Fruit fly (Drosophila melanogaster) whole organism, embryonic: ENCODE data around the gene Reepl1.

Source experiments
- Ada2b ChIP-seq: fragments of 200-800 bp; sonication (Bioruptor generic); IDR thresholded peaks from 2 replicates; pipeline ENCODE4 v1.3.6; 2022; ENCODE audit warnings: missing biosample characterization, missing genetic modification characterization
- Atf6 ChIP-seq: fragments of 200-800 bp; sonication (Bioruptor generic); IDR thresholded peaks from 2 replicates; pipeline ENCODE4 v1.3.6; 2022; ENCODE audit warnings: missing biosample characterization, missing genetic modification characterization
- CG10654 ChIP-seq: fragments of 200-800 bp; sonication (Bioruptor generic); optimal IDR thresholded peaks from 2 replicates; lab custom pipeline; 2016; ENCODE audit warnings: missing biosample characterization, missing genetic modification characterization
- CG11398 ChIP-seq: fragments of 200-800 bp; sonication (Bioruptor generic); optimal IDR thresholded peaks from 2 replicates; lab custom pipeline; 2016; ENCODE audit warnings: missing biosample characterization, missing genetic modification characterization
- CG17612 ChIP-seq: fragments of 200-800 bp; sonication (Bioruptor generic); IDR thresholded peaks from 2 replicates; pipeline ENCODE4 v1.3.6; 2022; ENCODE audit warnings: missing biosample characterization, missing genetic modification characterization
- CG1832 ChIP-seq: fragments of 200-800 bp; sonication (Bioruptor generic); optimal IDR thresholded peaks from 2 replicates; lab custom pipeline; 2017; ENCODE audit warnings: missing biosample characterization, mild to moderate bottlenecking, missing genetic modification characterization, inconsistent platforms
- CG2116 ChIP-seq: fragments of 200-800 bp; sonication (Bioruptor generic); optimal IDR thresholded peaks from 3 replicates; lab custom pipeline; 2018; ENCODE audit warnings: missing biosample characterization, mild to moderate bottlenecking, missing genetic modification characterization
- CG2129 ChIP-seq: fragments of 200-800 bp; sonication (Bioruptor generic); IDR thresholded peaks from 2 replicates; pipeline ENCODE4 v1.3.6; 2022; ENCODE audit warnings: missing biosample characterization, missing genetic modification characterization; ENCODE audit not compliant: partially characterized antibody
- CG2199 ChIP-seq: fragments of 200-800 bp; sonication (Bioruptor generic); IDR thresholded peaks from 3 replicates; pipeline ENCODE4 v1.3.6; 2022; ENCODE audit warnings: missing biosample characterization, missing genetic modification characterization
- CG2712 ChIP-seq: fragments of 200-800 bp; optimal IDR thresholded peaks from 3 replicates; lab custom pipeline; 2019; ENCODE audit warnings: missing biosample characterization, mild to moderate bottlenecking, missing genetic modification characterization, moderate library complexity
- CG30020 ChIP-seq: fragments of 200-800 bp; optimal IDR thresholded peaks from 2 replicates; lab custom pipeline; 2019; ENCODE audit warnings: missing biosample characterization, mild to moderate bottlenecking, missing genetic modification characterization, moderate library complexity
- CG4404 ChIP-seq: fragments of 200-800 bp; sonication (Bioruptor generic); IDR thresholded peaks from 2 replicates; pipeline ENCODE4 v1.3.6; 2022; ENCODE audit warnings: missing biosample characterization, missing genetic modification characterization
- CG6272 ChIP-seq: fragments of 200-800 bp; sonication (Bioruptor generic); IDR thresholded peaks from 2 replicates; pipeline ENCODE4 v1.3.6; 2022; ENCODE audit warnings: missing biosample characterization, missing genetic modification characterization
- CG6791 ChIP-seq: fragments of 200-800 bp; sonication (Bioruptor generic); IDR thresholded peaks from 3 replicates; pipeline ENCODE4 v1.3.6; 2022; ENCODE audit warnings: missing biosample characterization, missing genetic modification characterization; ENCODE audit not compliant: partially characterized antibody
- CG7357 ChIP-seq: fragments of 200-800 bp; sonication (Bioruptor generic); IDR thresholded peaks from 3 replicates; pipeline ENCODE4 v1.3.6; 2022; ENCODE audit warnings: missing biosample characterization, missing genetic modification characterization
- CG7963 ChIP-seq: fragments of 200-800 bp; sonication (Bioruptor generic); IDR thresholded peaks from 3 replicates; pipeline ENCODE4 v1.3.6; 2022; ENCODE audit warnings: missing biosample characterization, missing genetic modification characterization; ENCODE audit not compliant: partially characterized antibody
- CG9932 ChIP-seq: fragments of 200-800 bp; sonication (Bioruptor generic); IDR thresholded peaks from 2 replicates; pipeline ENCODE4 v1.3.6; 2022; ENCODE audit warnings: missing biosample characterization, missing genetic modification characterization
- Dip2 ChIP-seq: fragments of 200-800 bp; sonication (Bioruptor generic); IDR thresholded peaks from 2 replicates; pipeline ENCODE4 v1.3.6; 2022; ENCODE audit warnings: missing biosample characterization, missing genetic modification characterization
- Dip3 ChIP-seq: fragments of 200-800 bp; sonication (Bioruptor generic); optimal IDR thresholded peaks from 3 replicates; lab custom pipeline; 2016; ENCODE audit warnings: missing biosample characterization, missing genetic modification characterization
- Doc2 ChIP-seq: fragments of 200-800 bp; sonication (Bioruptor generic); IDR thresholded peaks from 2 replicates; pipeline ENCODE4 v1.3.6; 2022; ENCODE audit warnings: missing biosample characterization, missing genetic modification characterization
- Jarid2 ChIP-seq: fragments of 200-800 bp; sonication (Bioruptor generic); optimal IDR thresholded peaks from 3 replicates; lab custom pipeline; 2017; ENCODE audit warnings: mild to moderate bottlenecking, missing biosample characterization, missing genetic modification reagents, missing genetic modification characterization
- Mes4 ChIP-seq: fragments of 200-800 bp; sonication (Bioruptor generic); optimal IDR thresholded peaks from 2 replicates; lab custom pipeline; 2016; ENCODE audit warnings: missing biosample characterization, missing genetic modification characterization
- Myb ChIP-seq: fragments of 200-800 bp; sonication (Bioruptor generic); optimal IDR thresholded peaks from 2 replicates; lab custom pipeline; 2016; ENCODE audit warnings: missing biosample characterization, missing genetic modification characterization
- NC2α ChIP-seq: fragments of 200-800 bp; sonication (Bioruptor generic); optimal IDR thresholded peaks from 2 replicates; lab custom pipeline; 2016; ENCODE audit warnings: missing biosample characterization, missing genetic modification characterization
- NC2β ChIP-seq: fragments of 200-800 bp; sonication (Bioruptor generic); optimal IDR thresholded peaks from 2 replicates; lab custom pipeline; 2016; ENCODE audit warnings: missing biosample characterization, missing genetic modification characterization
- NK7.1 ChIP-seq: fragments of 200-800 bp; sonication (Bioruptor generic); optimal IDR thresholded peaks from 3 replicates; lab custom pipeline; 2016; ENCODE audit warnings: missing biosample characterization, missing genetic modification characterization
- Nf-YA ChIP-seq: fragments of 200-800 bp; sonication (Bioruptor generic); IDR thresholded peaks from 2 replicates; pipeline ENCODE4 v1.3.6; 2022; ENCODE audit warnings: missing biosample characterization, missing genetic modification characterization
- Oli ChIP-seq: fragments of 200-800 bp; sonication (Bioruptor generic); optimal IDR thresholded peaks from 2 replicates; lab custom pipeline; 2018; ENCODE audit warnings: missing biosample characterization, mild to moderate bottlenecking, missing genetic modification characterization, moderate library complexity
- Opbp ChIP-seq: fragments of 200-800 bp; sonication (Bioruptor generic); IDR thresholded peaks from 3 replicates; pipeline ENCODE4 v1.3.6; 2022; ENCODE audit warnings: missing biosample characterization, missing genetic modification characterization; ENCODE audit not compliant: partially characterized antibody
- Side ChIP-seq: fragments of 200-800 bp; sonication (Bioruptor generic); optimal IDR thresholded peaks from 2 replicates; lab custom pipeline; 2016; ENCODE audit warnings: missing biosample characterization, missing genetic modification characterization
- Stat92E ChIP-seq, 3 experiments: fragments of >200 bp in 2 of 3; fragments of 200-800 bp in 1 of 3; sonication (Bioruptor generic) in 1 of 3; optimal IDR thresholded peaks; 2 replicates each; lab custom pipeline; 2017 to 2019; ENCODE audit warnings: missing biosample characterization in 3 of 3, missing genetic modification characterization in 3 of 3, mild to moderate bottlenecking in 1 of 3, moderate library complexity in 1 of 3
- Trl ChIP-seq, 3 experiments: fragments of >200 bp in 2 of 3; fragments of 200-800 bp in 1 of 3; sonication (Bioruptor generic) in 1 of 3; optimal IDR thresholded peaks; 2 replicates in 1 of 3; 3 replicates in 2 of 3; lab custom pipeline; 2016 to 2017; ENCODE audit warnings: missing biosample characterization in 1 of 3, missing genetic modification characterization in 1 of 3
- amos ChIP-seq: fragments of 200-800 bp; sonication (Bioruptor generic); IDR thresholded peaks from 2 replicates; pipeline ENCODE4 v1.3.6; 2022; ENCODE audit warnings: missing biosample characterization, missing genetic modification characterization; ENCODE audit not compliant: partially characterized antibody
- ara ChIP-seq: fragments of 200-800 bp; sonication (Bioruptor generic); IDR thresholded peaks from 2 replicates; pipeline ENCODE4 v1.3.6; 2022; ENCODE audit warnings: missing biosample characterization, missing genetic modification characterization
- ato ChIP-seq: fragments of 200-800 bp; sonication (Bioruptor generic); IDR thresholded peaks from 2 replicates; pipeline ENCODE4 v1.3.6; 2022; ENCODE audit warnings: missing biosample characterization, missing genetic modification characterization; ENCODE audit not compliant: partially characterized antibody
- fu2 ChIP-seq: fragments of 200-800 bp; sonication (Bioruptor generic); optimal IDR thresholded peaks from 2 replicates; lab custom pipeline; 2016; ENCODE audit warnings: missing biosample characterization, missing genetic modification characterization
- gcm ChIP-seq: fragments of 200-800 bp; sonication (Bioruptor generic); optimal IDR thresholded peaks from 2 replicates; lab custom pipeline; 2019; ENCODE audit warnings: missing biosample characterization, mild to moderate bottlenecking, missing genetic modification characterization, moderate library complexity
- h ChIP-seq: fragments of >200 bp; optimal IDR thresholded peaks from 2 replicates; lab custom pipeline; 2017
- her ChIP-seq: fragments of 200-800 bp; sonication (Bioruptor generic); optimal IDR thresholded peaks from 2 replicates; lab custom pipeline; 2016; ENCODE audit warnings: missing biosample characterization, missing genetic modification characterization
- insv ChIP-seq, 2 experiments: fragments of 200-800 bp; sonication (Bioruptor generic); optimal IDR thresholded peaks; 3 replicates each; lab custom pipeline; 2016 to 2018; ENCODE audit warnings: missing biosample characterization in 2 of 2, missing genetic modification characterization in 2 of 2
- ken ChIP-seq: fragments of 200-800 bp; sonication (Bioruptor generic); IDR thresholded peaks from 3 replicates; pipeline ENCODE4 v1.3.6; 2022; ENCODE audit warnings: missing biosample characterization, missing genetic modification characterization
- nerfin-2 ChIP-seq: fragments of 200-800 bp; sonication (Bioruptor generic); IDR thresholded peaks from 2 replicates; pipeline ENCODE4 v1.3.6; 2022; ENCODE audit warnings: missing biosample characterization, missing genetic modification characterization; ENCODE audit not compliant: partially characterized antibody
- nom ChIP-seq: fragments of 200-800 bp; sonication (Bioruptor generic); optimal IDR thresholded peaks from 2 replicates; lab custom pipeline; 2017; ENCODE audit warnings: missing biosample characterization, missing genetic modification characterization, mild to moderate bottlenecking, moderate library complexity, missing genetic modification reagents
- phol ChIP-seq: fragments of 200-800 bp; sonication (Bioruptor generic); optimal IDR thresholded peaks from 3 replicates; lab custom pipeline; 2018; ENCODE audit warnings: missing biosample characterization, mild to moderate bottlenecking, missing genetic modification characterization, moderate library complexity
- pnt ChIP-seq: fragments of 200-800 bp; sonication (Bioruptor generic); optimal IDR thresholded peaks from 3 replicates; lab custom pipeline; 2016; ENCODE audit warnings: missing biosample characterization, missing genetic modification characterization
- salm ChIP-seq: fragments of 200-800 bp; sonication (Bioruptor generic); optimal IDR thresholded peaks from 2 replicates; lab custom pipeline; 2018; ENCODE audit warnings: missing biosample characterization, mild to moderate bottlenecking, missing genetic modification characterization
- schlank ChIP-seq: fragments of 200-800 bp; sonication (Bioruptor generic); optimal IDR thresholded peaks from 2 replicates; lab custom pipeline; 2018; ENCODE audit warnings: missing biosample characterization, mild to moderate bottlenecking, missing genetic modification characterization
- wdn ChIP-seq: fragments of 200-800 bp; sonication (Bioruptor generic); IDR thresholded peaks from 2 replicates; pipeline ENCODE4 v1.3.6; 2022; ENCODE audit warnings: missing biosample characterization, missing genetic modification characterization

Reepl1 gene

DNA sequence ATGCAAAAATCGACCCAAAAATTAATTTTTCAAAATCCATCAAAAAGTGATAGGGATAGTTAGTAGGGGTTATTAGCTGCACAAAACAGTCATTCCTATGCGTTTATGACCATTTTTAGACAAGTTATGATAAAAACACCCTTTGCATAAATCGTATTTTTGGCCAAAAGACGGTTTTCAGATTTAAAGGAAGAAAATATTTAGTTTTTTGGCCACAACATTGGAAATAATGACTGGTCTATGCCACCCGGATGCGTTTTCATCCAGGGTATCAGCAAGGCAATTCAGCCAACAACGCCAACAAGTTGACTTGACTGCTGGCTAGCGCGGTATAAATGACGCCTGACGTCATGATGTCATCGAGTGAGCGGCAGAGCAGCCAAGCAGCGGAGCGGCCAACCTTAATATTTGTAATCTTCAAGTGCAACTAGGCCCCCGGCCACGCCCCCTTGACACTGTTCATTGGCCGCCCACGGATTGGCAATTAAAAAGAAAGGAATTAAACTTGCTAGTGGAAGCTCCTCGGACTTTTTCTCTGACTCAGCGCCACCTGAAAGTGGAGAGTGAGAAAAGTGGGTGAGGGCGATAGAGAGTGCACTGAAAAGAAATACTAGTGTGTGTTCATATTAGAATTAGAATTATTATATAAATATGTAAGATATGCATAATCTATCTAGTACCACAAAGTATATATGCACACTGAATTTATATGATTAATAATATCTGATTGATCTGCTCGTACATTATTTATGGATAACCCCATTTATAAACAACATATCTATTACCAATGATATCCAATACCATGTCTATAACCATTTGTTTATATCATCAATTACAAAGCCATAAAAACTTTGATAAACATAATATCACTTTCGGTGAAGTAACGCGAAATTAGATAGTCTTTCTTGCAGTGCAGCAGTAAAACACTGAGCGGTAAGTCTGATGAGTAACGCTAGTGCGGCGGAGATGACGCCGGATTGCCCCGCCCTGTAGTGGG is 12.5 kb upstream of the Reepl1 start (continued):
- TF ChIP-seq CG2116 (GFP tag; lab: Kevin White, UChicago) (peak; percentile 54), gcm (peak; percentile 81), Jarid2 (GFP tag; lab: Kevin White, UChicago) (peak; percentile 58), insv (GFP tag; optimal IDR thresholded peaks at IDR 0.05; lab: Kevin White, UChicago) (peak in 1 of 2 experiments; percentile 58), CG30020 (tag; lab: Kevin White, UChicago) (peak; percentile 53), Doc2 (GFP tag; lab: Robert Waterston, UW) (no peak), CG2712 (tag; lab: Kevin White, UChicago) (peak; percentile 85), fu2 (GFP tag; lab: Kevin White, UChicago) (peak; percentile 15), Opbp (GFP tag; lab: Robert Waterston, UW) (no peak), nom (GFP tag; lab: Kevin White, UChicago) (peak; percentile 76), Side (GFP tag; lab: Kevin White, UChicago) (peak; percentile 4), Dip3 (peak; percentile 28), nerfin-2 (GFP tag; lab: Robert Waterston, UW) (no peak), Oli (tag; lab: Kevin White, UChicago) (peak; percentile 90), NK7.1 (GFP tag; lab: Kevin White, UChicago) (no peak), phol (tag; lab: Kevin White, UChicago) (peak; percentile 86), Atf6 (GFP tag; lab: Robert Waterston, UW) (peak; percentile 81), her (GFP tag; lab: Kevin White, UChicago) (no peak), CG2129 (GFP tag; lab: Robert Waterston, UW) (no peak), Mes4 (no peak), CG6272 (GFP tag; lab: Robert Waterston, UW) (no peak), amos (GFP tag; lab: Robert Waterston, UW) (no peak), wdn (GFP tag; lab: Robert Waterston, UW) (peak; percentile 38; the same call in 1 of the 2 replicates), Dip2 (GFP tag; lab: Robert Waterston, UW) (no peak), CG4404 (GFP tag; lab: Robert Waterston, UW) (0 out of 2 replicates have a peak, but pooled peaks have one; percentile 17), ken (no peak; the same call in 2 of the 3 replicates), ara (GFP tag; lab: Robert Waterston, UW) (no peak), h (lab: Kevin White, UChicago) (no peak), NC2α (no peak), CG11398 (GFP tag; lab: Kevin White, UChicago) (no peak), CG10654 (GFP tag; lab: Kevin White, UChicago) (peak; percentile 66), CG7963 (GFP tag; lab: Robert Waterston, UW) (no peak), CG7357 (GFP tag; lab: Robert Waterston, UW) (peak; percentile 60; the same call in 2 of the 3 replicates), CG9932 (GFP tag; lab: Robert Waterston, UW) (peak; percentile 68), CG1832 (GFP tag; lab: Kevin White, UChicago) (no peak), NC2β (no peak), Trl (optimal IDR thresholded peaks at IDR 0.05; lab: Kevin White, UChicago) (no peak), Trl (GFP tag; optimal IDR thresholded peaks at IDR 0.05; lab: Kevin White, UChicago) (peak; percentile 9), salm (tag; lab: Kevin White, UChicago) (peak; percentile 77), Nf-YA (no peak), CG17612 (GFP tag; lab: Robert Waterston, UW) (no peak), CG2199 (GFP tag; lab: Robert Waterston, UW) (no peak), Ada2b (GFP tag; lab: Robert Waterston, UW) (peak; percentile 64), Myb (peak; percentile 20), ato (GFP tag; lab: Robert Waterston, UW) (no peak), pnt (GFP tag; lab: Kevin White, UChicago) (peak; percentile 15), schlank (tag; lab: Kevin White, UChicago) (peak; percentile 19), Stat92E (GFP tag; optimal IDR thresholded peaks at IDR 0.05; lab: Kevin White, UChicago) (no peak), CG6791 (GFP tag; lab: Robert Waterston, UW) (no peak)
